Worm (Caenorhabditis elegans) whole organism, L4/young adult: ENCODE results near the gene nas-31.

Experiments
- W03F9.2 ChIP-seq: fragments of 150-350 bp; optimal IDR thresholded peaks from 2 replicates; lab custom pipeline; 2014; ENCODE audit warnings: missing biosample characterization, missing genetic modification characterization
- dao-5 ChIP-seq: sonication (generic microtip); optimal IDR thresholded peaks from 2 replicates; lab custom pipeline; 2016; ENCODE audit warnings: missing genotype, missing genetic modification characterization, moderate library complexity, missing compliant biosample characterization
- him-1 ChIP-seq: sonication (generic microtip); optimal IDR thresholded peaks from 2 replicates; lab custom pipeline; 2016; ENCODE audit warnings: missing genotype, missing genetic modification reagents, missing genetic modification characterization, missing compliant biosample characterization

DNA sequence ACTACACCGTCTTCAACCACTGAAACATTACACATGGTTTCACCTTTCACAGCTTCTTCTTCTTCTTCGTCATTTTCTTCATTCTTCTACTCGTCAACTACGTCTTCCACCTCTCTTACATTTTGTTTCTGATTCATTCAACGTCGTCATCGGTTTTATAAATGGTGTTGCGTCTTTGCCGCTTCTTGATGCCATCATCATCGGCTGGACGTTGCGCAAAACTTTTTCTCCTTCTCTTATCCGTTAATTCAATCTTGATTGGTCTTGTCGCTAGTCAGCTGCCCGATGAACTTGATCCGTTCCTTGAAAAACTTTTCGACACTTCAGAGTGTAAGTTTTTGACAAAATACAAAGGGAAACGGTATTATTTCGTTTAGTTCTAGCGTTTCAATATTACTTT, 23.0 kb downstream of the nas-31 start:
- no peak for TF ChIP-seq W03F9.2 (tag; lab: Kevin White, UChicago)
- no peak for TF ChIP-seq him-1 (tag; lab: Kevin White, UChicago)
- TF ChIP-seq dao-5 (tag; lab: Kevin White, UChicago) = no peak
